Fruit fly (Drosophila melanogaster): ENCODE measurements around the gene CG7778.

The CG7778 gene

dm6 chr2L:8346260-8346659 is at the start of gene CG7778:
TSS of gene CG7778 (plus strand) at chr2L:8346620.
- TF ChIP-seq Hmx (GFP tag; optimal IDR thresholded peaks at IDR 0.05) (no peak), CG32767 (GFP tag; IDR thresholded peaks at IDR 0.05) (no peak), br (optimal IDR thresholded peaks at IDR 0.05) (no peak), Aef1 (GFP tag; IDR thresholded peaks at IDR 0.05) (no peak), Six4 (GFP tag; optimal IDR thresholded peaks at IDR 0.05) (no peak), CG10366 (GFP tag; IDR thresholded peaks at IDR 0.05) (no peak), Dbx (GFP tag; IDR thresholded peaks at IDR 0.05) (no peak), CG7963 (GFP tag; IDR thresholded peaks at IDR 0.05; ENCODE audit: partially characterized antibody) (no peak), gem (tag; optimal IDR thresholded peaks at IDR 0.05) (no peak), Med (GFP tag) (peak; percentile 58), CG17385 (GFP tag; optimal IDR thresholded peaks at IDR 0.05) (no peak), pros (GFP tag; optimal IDR thresholded peaks at IDR 0.05) (no peak), CG12155 (GFP tag; optimal IDR thresholded peaks at IDR 0.05) (no peak), stc (GFP tag; IDR thresholded peaks at IDR 0.05) (peak; percentile 30; the same call in 1 of the 2 replicates), tup (GFP tag; optimal IDR thresholded peaks at IDR 0.05) (no peak), kah (GFP tag; optimal IDR thresholded peaks at IDR 0.05) (no peak), HLH4C (GFP tag; IDR thresholded peaks at IDR 0.05; ENCODE audit: partially characterized antibody) (no peak), lola (GFP tag; optimal IDR thresholded peaks at IDR 0.05) (no peak), ab (GFP tag; optimal IDR thresholded peaks at IDR 0.05) (no peak), sob (GFP tag; IDR thresholded peaks at IDR 0.05) (no peak), exex (tag; optimal IDR thresholded peaks at IDR 0.05) (peak; percentile 48), CG12071 (GFP tag; optimal IDR thresholded peaks at IDR 0.05) (no peak), CG32772 (GFP tag; IDR thresholded peaks at IDR 0.05) (no peak), CG13424 (tag; optimal IDR thresholded peaks at IDR 0.05) (no peak), Adf1 (GFP tag; IDR thresholded peaks at IDR 0.05) (peak; percentile 82), MBD-R2 (GFP tag; IDR thresholded peaks at IDR 0.05) (no peak), CG4617 (GFP tag; optimal IDR thresholded peaks at IDR 0.05; ENCODE audit: borderline replicate concordance) (no peak), Camta (GFP tag; optimal IDR thresholded peaks at IDR 0.05) (no peak), Dref (GFP tag; IDR thresholded peaks at IDR 0.05) (no peak), pita (GFP tag; optimal IDR thresholded peaks at IDR 0.05) (no peak), sens (GFP tag) (no peak), pzg (GFP tag; optimal IDR thresholded peaks at IDR 0.05) (no peak), ATbp (GFP tag; optimal IDR thresholded peaks at IDR 0.05) (no peak), fd64A (GFP tag; optimal IDR thresholded peaks at IDR 0.05) (no peak), CG10321 (GFP tag; IDR thresholded peaks at IDR 0.05) (peak; percentile 46; the same call in 1 of the 2 replicates), az2 (GFP tag; optimal IDR thresholded peaks at IDR 0.05) (no peak), sd (tag; optimal IDR thresholded peaks at IDR 0.05) (peak; percentile 20), CG1832 (GFP tag; optimal IDR thresholded peaks at IDR 0.05) (peak; percentile 65), NfI (GFP tag; optimal IDR thresholded peaks at IDR 0.05) (no peak), GATAe (GFP tag; conservative IDR thresholded peaks at IDR 0.05) (no peak), Lhr (GFP tag; optimal IDR thresholded peaks at IDR 0.05) (no peak), CG3163 (GFP tag; optimal IDR thresholded peaks at IDR 0.05) (peak; percentile 94), CG8359 (GFP tag; optimal IDR thresholded peaks at IDR 0.05; ENCODE audit: borderline replicate concordance) (no peak), CG31388 (GFP tag; optimal IDR thresholded peaks at IDR 0.05) (no peak), Pdp1 (GFP tag; optimal IDR thresholded peaks at IDR 0.05) (no peak), slbo (GFP tag; IDR thresholded peaks at IDR 0.05) (no peak), Ets97D (GFP tag; optimal IDR thresholded peaks at IDR 0.05) (no peak), tgo (GFP tag; IDR thresholded peaks at IDR 0.05) (no peak), crp (GFP tag; optimal IDR thresholded peaks at IDR 0.05) (no peak), CG4404 (GFP tag; IDR thresholded peaks at IDR 0.05) (no peak), CG15696 (tag; optimal IDR thresholded peaks at IDR 0.05) (no peak), C15 (GFP tag; IDR thresholded peaks at IDR 0.05) (no peak)

Measured in whole organism, embryonic.